Worm (Caenorhabditis elegans) whole organism, L1 larva: Measurements from ENCODE around the gene fah-1.

Experiments used
- C04F5.9 ChIP-seq: sonication (generic microtip); optimal IDR thresholded peaks from 2 replicates; lab custom pipeline; 2016; ENCODE audit warnings: missing genetic modification characterization, missing compliant biosample characterization
- C16A3.4 ChIP-seq: fragments of 150-350 bp; optimal IDR thresholded peaks from 2 replicates; lab custom pipeline; 2014; ENCODE audit warnings: missing biosample characterization, missing genetic modification characterization
- aha-1 ChIP-seq: fragments of 150-350 bp; optimal IDR thresholded peaks from 2 replicates; lab custom pipeline; 2014; ENCODE audit warnings: missing biosample characterization, missing genetic modification characterization
- alr-1 ChIP-seq: fragments of 200-800 bp; sonication (Bioruptor generic); optimal IDR thresholded peaks from 2 replicates; lab custom pipeline; 2018; ENCODE audit warnings: borderline replicate concordance, mild to moderate bottlenecking, missing genetic modification characterization, missing compliant biosample characterization
- ceh-88 ChIP-seq: fragments of 200-800 bp; sonication (Bioruptor generic); IDR thresholded peaks from 2 replicates; pipeline ENCODE4 v1.3.6; 2022; ENCODE audit warnings: missing genetic modification characterization, missing compliant biosample characterization
- ces-1 ChIP-seq: fragments of 150-350 bp; optimal IDR thresholded peaks from 2 replicates; lab custom pipeline; 2014; ENCODE audit warnings: missing biosample characterization, missing genetic modification reagents, missing genetic modification characterization
- dsc-1 ChIP-seq: sonication (generic microtip); optimal IDR thresholded peaks from 2 replicates; lab custom pipeline; 2016; ENCODE audit warnings: mild to moderate bottlenecking, missing genetic modification characterization, missing compliant biosample characterization
- efl-3 ChIP-seq: fragments of 200-800 bp; sonication (Bioruptor generic); optimal IDR thresholded peaks from 2 replicates; lab custom pipeline; 2018; ENCODE audit warnings: mild to moderate bottlenecking, missing genetic modification characterization, missing compliant biosample characterization
- egl-13 ChIP-seq: sonication (generic microtip); optimal IDR thresholded peaks from 2 replicates; lab custom pipeline; 2016; ENCODE audit warnings: missing genotype, missing genetic modification reagents, missing genetic modification characterization, missing compliant biosample characterization
- egl-27 ChIP-seq, 2 experiments: fragments of 150-350 bp in 1 of 2; sonication (generic microtip); optimal IDR thresholded peaks; 3 replicates each; lab custom pipeline; 2017 to 2018; ENCODE audit warnings: missing biosample characterization in 2 of 2, missing genetic modification characterization in 2 of 2, missing genetic modification reagents in 2 of 2
- elt-3 ChIP-seq, 6 experiments: fragments of 150-350 bp in 1 of 6; sonication (generic microtip); optimal IDR thresholded peaks; 2 replicates each; lab custom pipeline; 2017 to 2018; ENCODE audit warnings: missing biosample characterization in 6 of 6, missing genetic modification characterization in 6 of 6, inconsistent platforms in 1 of 6
- ets-5 ChIP-seq: fragments of 200-800 bp; sonication (Bioruptor generic); IDR thresholded peaks from 2 replicates; pipeline ENCODE4 v1.3.6; 2022; ENCODE audit warnings: missing genetic modification characterization, missing compliant biosample characterization
- fkh-10 ChIP-seq: sonication (generic microtip); optimal IDR thresholded peaks from 2 replicates; lab custom pipeline; 2017; ENCODE audit warnings: missing biosample characterization, missing genetic modification reagents, missing genetic modification characterization
- fkh-4 ChIP-seq: sonication (generic microtip); optimal IDR thresholded peaks from 2 replicates; lab custom pipeline; 2016; ENCODE audit warnings: missing compliant biosample characterization, missing genetic modification characterization, borderline replicate concordance
- fkh-8 ChIP-seq: sonication (generic microtip); optimal IDR thresholded peaks from 2 replicates; lab custom pipeline; 2016; ENCODE audit warnings: mild to moderate bottlenecking, missing genetic modification characterization, missing compliant biosample characterization
- fos-1 ChIP-seq: fragments of 150-350 bp; optimal IDR thresholded peaks from 2 replicates; lab custom pipeline; 2014; ENCODE audit warnings: missing biosample characterization, missing genetic modification characterization
- grh-1 ChIP-seq: fragments of 200-800 bp; sonication (Bioruptor generic); IDR thresholded peaks from 2 replicates; pipeline ENCODE4 v1.3.6; 2022; ENCODE audit warnings: missing genetic modification reagents, missing genetic modification characterization, missing compliant biosample characterization
- hlh-4 ChIP-seq: sonication (generic microtip); optimal IDR thresholded peaks from 2 replicates; lab custom pipeline; 2016; ENCODE audit warnings: mild to moderate bottlenecking, missing genetic modification characterization, missing compliant biosample characterization
- irx-1 ChIP-seq: sonication (generic microtip); optimal IDR thresholded peaks from 2 replicates; lab custom pipeline; 2016; ENCODE audit warnings: missing genetic modification characterization, missing compliant biosample characterization
- lin-14 ChIP-seq: fragments of 200-800 bp; sonication (Bioruptor generic); optimal IDR thresholded peaks from 2 replicates; lab custom pipeline; 2018; ENCODE audit warnings: mild to moderate bottlenecking, missing genetic modification characterization, moderate library complexity, missing compliant biosample characterization
- lsy-2 ChIP-seq, 2 experiments: fragments of 150-350 bp; optimal IDR thresholded peaks; 2 replicates each; lab custom pipeline; 2014; ENCODE audit warnings: missing biosample characterization in 2 of 2, missing genetic modification characterization in 2 of 2
- nhr-20 ChIP-seq: sonication (generic microtip); optimal IDR thresholded peaks from 2 replicates; lab custom pipeline; 2016; ENCODE audit warnings: mild to moderate bottlenecking, missing genetic modification characterization, missing compliant biosample characterization
- nhr-237 ChIP-seq: fragments of 150-350 bp; optimal IDR thresholded peaks from 2 replicates; lab custom pipeline; 2014; ENCODE audit warnings: missing biosample characterization, missing genetic modification characterization
- nhr-71 ChIP-seq: sonication (generic microtip); optimal IDR thresholded peaks from 2 replicates; lab custom pipeline; 2016; ENCODE audit warnings: mild to moderate bottlenecking, missing genetic modification characterization, moderate library complexity, missing compliant biosample characterization
- nhr-76 ChIP-seq: sonication (generic microtip); optimal IDR thresholded peaks from 2 replicates; lab custom pipeline; 2017; ENCODE audit warnings: missing biosample characterization, missing genetic modification characterization
- pax-3 ChIP-seq: fragments of 200-800 bp; sonication (Bioruptor generic); optimal IDR thresholded peaks from 2 replicates; lab custom pipeline; 2018; ENCODE audit warnings: mild to moderate bottlenecking, missing genetic modification characterization, moderate library complexity, missing compliant biosample characterization
- pqm-1 ChIP-seq: sonication (generic microtip); optimal IDR thresholded peaks from 3 replicates; lab custom pipeline; 2017; ENCODE audit warnings: missing biosample characterization, missing genetic modification characterization
- rnt-1 ChIP-seq: sonication (generic microtip); optimal IDR thresholded peaks from 2 replicates; lab custom pipeline; 2016; ENCODE audit warnings: mild to moderate bottlenecking, missing genetic modification characterization, moderate library complexity, missing compliant biosample characterization
- skn-1 ChIP-seq: fragments of 150-350 bp; optimal IDR thresholded peaks from 2 replicates; lab custom pipeline; 2014; ENCODE audit warnings: missing biosample characterization, missing genetic modification characterization
- snpc-4 ChIP-seq: fragments of 150-350 bp; optimal IDR thresholded peaks from 2 replicates; lab custom pipeline; 2014; ENCODE audit warnings: missing biosample characterization, missing genetic modification characterization
- swsn-7 ChIP-seq: sonication (generic microtip); optimal IDR thresholded peaks from 2 replicates; lab custom pipeline; 2016; ENCODE audit warnings: missing genetic modification characterization, missing compliant biosample characterization
- tbx-2 ChIP-seq: sonication (generic microtip); optimal IDR thresholded peaks from 2 replicates; lab custom pipeline; 2016; ENCODE audit warnings: missing genetic modification characterization, missing compliant biosample characterization
- tlp-1 ChIP-seq: fragments of 150-350 bp; optimal IDR thresholded peaks from 2 replicates; lab custom pipeline; 2014; ENCODE audit warnings: missing biosample characterization, missing genetic modification characterization
- unc-62 ChIP-seq: fragments of 150-350 bp; optimal IDR thresholded peaks from 2 replicates; lab custom pipeline; 2014; ENCODE audit warnings: missing biosample characterization, missing genetic modification reagents, missing genetic modification characterization
- vab-15 ChIP-seq: sonication (generic microtip); optimal IDR thresholded peaks from 2 replicates; lab custom pipeline; 2017; ENCODE audit warnings: missing genotype, mild to moderate bottlenecking, missing genetic modification characterization, missing compliant biosample characterization
- xbp-1 ChIP-seq: sonication (generic microtip); optimal IDR thresholded peaks from 2 replicates; lab custom pipeline; 2016; ENCODE audit warnings: missing genetic modification characterization, missing compliant biosample characterization
- zag-1 ChIP-seq: fragments of 150-350 bp; optimal IDR thresholded peaks from 2 replicates; lab custom pipeline; 2014; ENCODE audit warnings: missing biosample characterization, missing genetic modification characterization

fah-1 gene

DNA sequence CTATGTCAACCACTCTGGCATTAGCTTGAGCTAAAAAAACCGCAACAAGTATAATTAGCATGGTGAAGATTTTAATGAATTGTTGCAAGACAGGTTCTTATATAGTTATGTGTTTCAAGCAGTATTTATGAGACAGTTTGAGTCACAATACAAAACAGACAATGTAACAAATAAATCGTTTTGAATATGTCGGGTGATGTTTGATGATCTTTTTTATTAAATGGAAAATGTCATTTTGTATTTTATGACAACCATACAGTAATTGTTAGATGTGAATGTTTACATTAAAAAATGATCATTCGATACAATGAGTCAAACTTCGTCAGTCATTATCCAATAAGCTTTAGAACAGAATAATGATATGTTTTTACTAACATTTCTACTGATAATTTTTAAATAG lies 5.3 kb downstream of the fah-1 start, which contains the start of gene K10C2.7:
K10C2.7 (minus strand) TSS at position 101 of the 400 bp plus-strand sequence.
- TF ChIP-seq elt-3 (tag; optimal IDR thresholded peaks at IDR 0.05; lab: Kevin White, UChicago) (no peak), vab-15 (no peak), swsn-7 (tag; lab: Kevin White, UChicago) (no peak), rnt-1 (no peak), fkh-10 (no peak), C04F5.9 (tag; lab: Kevin White, UChicago) (no peak), grh-1 (GFP tag; lab: Robert Waterston, UW) (no peak), tbx-2 (tag; lab: Kevin White, UChicago) (no peak), fkh-4 (tag; lab: Kevin White, UChicago) (no peak), hlh-4 (no peak)

- TF ChIP-seq alr-1 (tag; lab: Kevin White, UChicago) = no peak
- TF ChIP-seq snpc-4 (tag; lab: Kevin White, UChicago) = no peak
- TF ChIP-seq dsc-1 (tag; lab: Kevin White, UChicago) = no peak
- no peak for TF ChIP-seq ceh-88 (GFP tag; lab: Robert Waterston, UW)
- no peak for TF ChIP-seq tlp-1 (tag; lab: Kevin White, UChicago)
- no peak for TF ChIP-seq irx-1 (tag; lab: Kevin White, UChicago)
- no peak for TF ChIP-seq lin-14 (GFP tag; lab: Kevin White, UChicago)
- TF ChIP-seq zag-1 (tag; lab: Kevin White, UChicago) = no peak
- TF ChIP-seq skn-1 (tag; lab: Kevin White, UChicago) = no peak
- TF ChIP-seq grh-1 (GFP tag; lab: Robert Waterston, UW) = no peak
- no peak for TF ChIP-seq nhr-20 (tag; lab: Kevin White, UChicago)
- no peak for TF ChIP-seq rnt-1
- no peak for TF ChIP-seq nhr-76 (tag; lab: Kevin White, UChicago)
- TF ChIP-seq, all 84 proteins: peak for 0
These were observed 8.3 kb downstream of the fah-1 start, which contains the start of gene K10C2.14 for ce11 chrX:6440464-6440863. TSS of gene K10C2.14 (minus strand) at chrX:6440564.

- TF ChIP-seq ets-5 (GFP tag; lab: Robert Waterston, UW) (no peak), ceh-88 (GFP tag; lab: Robert Waterston, UW) (no peak), C16A3.4 (tag; lab: Kevin White, UChicago) (no peak), lsy-2 (tag; optimal IDR thresholded peaks at IDR 0.05; lab: Kevin White, UChicago) (no peak), pqm-1 (tag; lab: Kevin White, UChicago) (no peak), xbp-1 (tag; lab: Kevin White, UChicago) (no peak), efl-3 (no peak), ces-1 (GFP tag; lab: Kevin White, UChicago) (no peak), fos-1 (tag; lab: Kevin White, UChicago) (no peak), nhr-237 (tag; lab: Kevin White, UChicago) (no peak)
These were observed 11.2 kb downstream of the fah-1 start, which contains the start of gene K10C2.8 for ce11 chrX:6437545-6437944. TSS of gene K10C2.8 (minus strand) at chrX:6437645.

DNA sequence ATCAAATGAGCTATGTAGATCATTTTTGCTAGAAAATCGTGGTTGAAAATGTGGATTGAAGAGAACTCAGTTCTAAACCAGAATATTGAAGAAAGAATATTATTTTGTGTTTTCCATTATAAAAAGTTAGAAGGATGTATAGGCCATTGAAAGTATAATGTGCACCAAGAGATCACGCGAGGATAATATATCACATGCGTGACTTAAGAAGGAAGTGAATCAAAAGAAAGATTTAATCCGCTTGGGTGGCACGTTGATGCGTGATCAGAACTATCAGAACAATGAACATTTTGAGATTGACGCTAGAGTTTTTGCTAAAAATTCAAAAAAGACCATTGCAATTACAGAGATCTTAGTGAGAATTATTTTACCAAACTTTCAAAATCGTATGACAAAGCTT lies 12.9 kb downstream of the fah-1 start:
- TF ChIP-seq unc-62 (GFP tag; lab: Kevin White, UChicago) (no peak), aha-1 (tag; lab: Kevin White, UChicago) (no peak), egl-27 (tag; optimal IDR thresholded peaks at IDR 0.05; lab: Kevin White, UChicago) (no peak), fkh-8 (tag; lab: Kevin White, UChicago) (peak; percentile 66), nhr-71 (tag; lab: Kevin White, UChicago) (peak; percentile 11), dsc-1 (tag; lab: Kevin White, UChicago) (peak; percentile 77), egl-13 (peak; percentile 11), lin-14 (GFP tag; lab: Kevin White, UChicago) (no peak), pax-3 (tag; lab: Kevin White, UChicago) (peak; percentile 27)
